Fruit fly (Drosophila melanogaster) whole organism, prepupa: ENCODE data around the gene EMC10.

ENCODE experiments used
- Blimp-1 ChIP-seq: fragments of 200-800 bp; sonication (Bioruptor generic); optimal IDR thresholded peaks from 3 replicates; lab custom pipeline; 2017; ENCODE audit warnings: missing biosample characterization, missing genetic modification characterization, mild to moderate bottlenecking, moderate library complexity, missing genetic modification reagents
- CG10631 ChIP-seq: fragments of 200-800 bp; sonication (Bioruptor generic); optimal IDR thresholded peaks from 2 replicates; lab custom pipeline; 2016; ENCODE audit warnings: missing biosample characterization, missing genetic modification characterization
- CG11294 ChIP-seq: fragments of 200-800 bp; sonication (Bioruptor generic); IDR thresholded peaks from 2 replicates; pipeline ENCODE4 v1.3.6; 2022; ENCODE audit warnings: missing biosample characterization, missing genetic modification characterization
- CG11762 ChIP-seq: fragments of 200-800 bp; sonication (Bioruptor generic); optimal IDR thresholded peaks from 3 replicates; lab custom pipeline; 2016; ENCODE audit warnings: missing biosample characterization, missing genetic modification characterization; ENCODE audit not compliant: insufficient read depth
- CG15336 ChIP-seq: fragments of 200-800 bp; sonication (Bioruptor generic); IDR thresholded peaks from 2 replicates; pipeline ENCODE4 v1.3.6; 2022; ENCODE audit warnings: missing biosample characterization, missing genetic modification characterization
- CG16779 ChIP-seq: fragments of 200-800 bp; sonication (Bioruptor generic); optimal IDR thresholded peaks from 3 replicates; lab custom pipeline; 2017; ENCODE audit warnings: missing biosample characterization, mild to moderate bottlenecking, missing genetic modification characterization
- CG3032 ChIP-seq: fragments of 200-800 bp; optimal IDR thresholded peaks from 2 replicates; lab custom pipeline; 2019; ENCODE audit warnings: missing biosample characterization, mild to moderate bottlenecking, missing genetic modification characterization, moderate library complexity
- CG31627 ChIP-seq: fragments of 200-800 bp; sonication (Bioruptor generic); optimal IDR thresholded peaks from 3 replicates; lab custom pipeline; 2016; ENCODE audit warnings: missing biosample characterization, missing genetic modification characterization
- CG32006 ChIP-seq: fragments of 200-800 bp; sonication (Bioruptor generic); optimal IDR thresholded peaks from 3 replicates; lab custom pipeline; 2017; ENCODE audit warnings: missing biosample characterization, mild to moderate bottlenecking, missing genetic modification characterization
- CG34406 ChIP-seq: fragments of 200-800 bp; sonication (Bioruptor generic); optimal IDR thresholded peaks from 3 replicates; lab custom pipeline; 2016; ENCODE audit warnings: missing biosample characterization, missing genetic modification characterization
- CG4318 ChIP-seq: fragments of 200-800 bp; sonication (Bioruptor generic); optimal IDR thresholded peaks from 3 replicates; lab custom pipeline; 2017; ENCODE audit warnings: missing biosample characterization, mild to moderate bottlenecking, missing genetic modification characterization
- CG6792 ChIP-seq: fragments of 200-800 bp; sonication (Bioruptor generic); optimal IDR thresholded peaks from 3 replicates; lab custom pipeline; 2016; ENCODE audit warnings: missing biosample characterization, missing genetic modification characterization
- CG6808 ChIP-seq: fragments of 200-800 bp; sonication (Bioruptor generic); optimal IDR thresholded peaks from 3 replicates; lab custom pipeline; 2017; ENCODE audit warnings: missing biosample characterization, missing genetic modification characterization, mild to moderate bottlenecking, moderate library complexity, missing genetic modification reagents
- CG6854 ChIP-seq: fragments of 200-800 bp; sonication (Bioruptor generic); optimal IDR thresholded peaks from 2 replicates; lab custom pipeline; 2017; ENCODE audit warnings: missing biosample characterization, mild to moderate bottlenecking, missing genetic modification characterization
- CG7368 ChIP-seq: fragments of 200-800 bp; sonication (Bioruptor generic); optimal IDR thresholded peaks from 3 replicates; lab custom pipeline; 2016; ENCODE audit warnings: missing biosample characterization, missing genetic modification characterization
- CG8119 ChIP-seq: fragments of 200-800 bp; sonication (Bioruptor generic); IDR thresholded peaks from 3 replicates; pipeline ENCODE4 v1.3.6; 2022; ENCODE audit warnings: missing biosample characterization, missing genetic modification characterization
- CG8319 ChIP-seq: fragments of 200-800 bp; sonication (Bioruptor generic); optimal IDR thresholded peaks from 3 replicates; lab custom pipeline; 2016; ENCODE audit warnings: missing biosample characterization, missing genetic modification characterization
- CG8632 ChIP-seq: fragments of 200-800 bp; sonication (Bioruptor generic); optimal IDR thresholded peaks from 3 replicates; lab custom pipeline; 2016; ENCODE audit warnings: missing biosample characterization, missing genetic modification characterization
- CG9139 ChIP-seq: fragments of 200-800 bp; sonication (Bioruptor generic); optimal IDR thresholded peaks from 3 replicates; lab custom pipeline; 2017; ENCODE audit warnings: missing biosample characterization, mild to moderate bottlenecking, missing genetic modification characterization
- Eip75B ChIP-seq: fragments of 200-800 bp; sonication (Bioruptor generic); optimal IDR thresholded peaks from 3 replicates; lab custom pipeline; 2016; ENCODE audit warnings: missing biosample characterization, missing genetic modification characterization
- Eip78C ChIP-seq: fragments of 200-800 bp; sonication (Bioruptor generic); peaks from one replicate; lab custom pipeline; 2016; ENCODE audit warnings: missing biosample characterization, missing genetic modification characterization
- Eip93F ChIP-seq: fragments of 200-800 bp; sonication (Bioruptor generic); optimal IDR thresholded peaks from 2 replicates; lab custom pipeline; 2016; ENCODE audit warnings: missing biosample characterization, mild to moderate bottlenecking, missing genetic modification characterization
- Ets21C ChIP-seq: fragments of 200-800 bp; sonication (Bioruptor generic); optimal IDR thresholded peaks from 3 replicates; lab custom pipeline; 2016; ENCODE audit warnings: missing biosample characterization, missing genetic modification characterization
- Gug ChIP-seq: fragments of 200-800 bp; sonication (Bioruptor generic); IDR thresholded peaks from 2 replicates; pipeline ENCODE4 v1.3.6; 2022; ENCODE audit warnings: missing biosample characterization, missing genetic modification characterization
- Hr38 ChIP-seq: sonication (Bioruptor generic); optimal IDR thresholded peaks from 2 replicates; lab custom pipeline; 2016; ENCODE audit warnings: missing biosample characterization, missing genetic modification characterization
- Hr39 ChIP-seq: fragments of 200-800 bp; sonication (Bioruptor generic); optimal IDR thresholded peaks from 2 replicates; lab custom pipeline; 2016; ENCODE audit warnings: missing biosample characterization, missing genetic modification characterization
- Hr4 ChIP-seq: fragments of 200-800 bp; sonication (Bioruptor generic); optimal IDR thresholded peaks from 3 replicates; lab custom pipeline; 2016; ENCODE audit warnings: missing biosample characterization, missing genetic modification characterization
- Lpt ChIP-seq: fragments of 200-800 bp; sonication (Bioruptor generic); optimal IDR thresholded peaks from 3 replicates; lab custom pipeline; 2016; ENCODE audit warnings: missing biosample characterization, missing genetic modification characterization
- Met ChIP-seq: fragments of 200-800 bp; sonication (Bioruptor generic); optimal IDR thresholded peaks from 3 replicates; lab custom pipeline; 2016; ENCODE audit warnings: missing biosample characterization, missing genetic modification characterization
- Smox ChIP-seq: fragments of 200-800 bp; sonication (Bioruptor generic); optimal IDR thresholded peaks from 3 replicates; lab custom pipeline; 2016; ENCODE audit warnings: missing biosample characterization, missing genetic modification characterization
- Sox102F ChIP-seq: fragments of 200-800 bp; sonication (Bioruptor generic); optimal IDR thresholded peaks from 2 replicates; lab custom pipeline; 2016; ENCODE audit warnings: missing biosample characterization, mild to moderate bottlenecking, missing genetic modification characterization
- Sox14 ChIP-seq: fragments of 200-800 bp; sonication (Bioruptor generic); optimal IDR thresholded peaks from 3 replicates; lab custom pipeline; 2016; ENCODE audit warnings: missing biosample characterization, missing genetic modification characterization
- Sox15 ChIP-seq: fragments of 200-800 bp; sonication (Bioruptor generic); optimal IDR thresholded peaks from 3 replicates; lab custom pipeline; 2016; ENCODE audit warnings: missing biosample characterization, missing genetic modification characterization
- achi ChIP-seq: fragments of 200-800 bp; sonication (Bioruptor generic); optimal IDR thresholded peaks from 3 replicates; lab custom pipeline; 2016; ENCODE audit warnings: missing biosample characterization, missing genetic modification characterization
- acj6 ChIP-seq: fragments of 200-800 bp; sonication (Bioruptor generic); optimal IDR thresholded peaks from 3 replicates; lab custom pipeline; 2016; ENCODE audit warnings: missing biosample characterization, missing genetic modification characterization
- cyc ChIP-seq: fragments of 200-800 bp; sonication (Bioruptor generic); optimal IDR thresholded peaks from 3 replicates; lab custom pipeline; 2016; ENCODE audit warnings: missing biosample characterization, missing genetic modification characterization
- dac ChIP-seq: fragments of 200-800 bp; sonication (Bioruptor generic); optimal IDR thresholded peaks from 2 replicates; lab custom pipeline; 2017; ENCODE audit warnings: missing biosample characterization, mild to moderate bottlenecking, missing genetic modification characterization
- dsx ChIP-seq: fragments of 200-800 bp; optimal IDR thresholded peaks from 3 replicates; lab custom pipeline; 2019; ENCODE audit warnings: missing biosample characterization, mild to moderate bottlenecking, missing genetic modification characterization, moderate library complexity; ENCODE audit not compliant: poor library complexity, severe bottlenecking
- eg ChIP-seq: fragments of 200-800 bp; sonication (Bioruptor generic); IDR thresholded peaks from 3 replicates; pipeline ENCODE4 v1.3.6; 2022; ENCODE audit warnings: missing biosample characterization, missing genetic modification characterization
- esn ChIP-seq: fragments of 200-800 bp; sonication (Bioruptor generic); optimal IDR thresholded peaks from 2 replicates; lab custom pipeline; 2016; ENCODE audit warnings: missing biosample characterization, mild to moderate bottlenecking, missing genetic modification characterization, moderate library complexity
- fd59A ChIP-seq: fragments of 200-800 bp; sonication (Bioruptor generic); optimal IDR thresholded peaks from 2 replicates; lab custom pipeline; 2017; ENCODE audit warnings: missing biosample characterization, mild to moderate bottlenecking, missing genetic modification characterization, missing genetic modification reagents
- fd85E ChIP-seq: fragments of 200-800 bp; sonication (Bioruptor generic); optimal IDR thresholded peaks from 3 replicates; lab custom pipeline; 2016; ENCODE audit warnings: missing biosample characterization, missing genetic modification characterization
- lz ChIP-seq: fragments of 200-800 bp; sonication (Bioruptor generic); optimal IDR thresholded peaks from 3 replicates; lab custom pipeline; 2016; ENCODE audit warnings: missing biosample characterization, missing genetic modification characterization
- pdm3 ChIP-seq: fragments of 200-800 bp; sonication (Bioruptor generic); optimal IDR thresholded peaks from 3 replicates; lab custom pipeline; 2016; ENCODE audit warnings: missing biosample characterization, missing genetic modification characterization
- salr ChIP-seq, 2 experiments: fragments of 200-800 bp; sonication (Bioruptor generic); optimal IDR thresholded peaks; 3 replicates each; lab custom pipeline; 2016 to 2018; ENCODE audit warnings: missing biosample characterization in 2 of 2, missing genetic modification characterization in 2 of 2, mild to moderate bottlenecking in 1 of 2
- spab ChIP-seq: fragments of 200-800 bp; sonication (Bioruptor generic); optimal IDR thresholded peaks from 2 replicates; lab custom pipeline; 2017; ENCODE audit warnings: missing biosample characterization, mild to moderate bottlenecking, missing genetic modification characterization, missing genetic modification reagents
- ss ChIP-seq, 2 experiments: fragments of 200-800 bp; sonication (Bioruptor generic); optimal IDR thresholded peaks; 2 replicates in 1 of 2; 3 replicates in 1 of 2; lab custom pipeline; 2017 to 2018; ENCODE audit warnings: mild to moderate bottlenecking in 2 of 2, missing biosample characterization in 2 of 2, missing genetic modification characterization in 2 of 2, moderate library complexity in 1 of 2
- svp ChIP-seq: fragments of 200-800 bp; sonication (Bioruptor generic); peaks from one replicate; lab custom pipeline; 2016; ENCODE audit warnings: missing biosample characterization, missing genetic modification characterization
- topi ChIP-seq: fragments of 200-800 bp; sonication (Bioruptor generic); optimal IDR thresholded peaks from 3 replicates; lab custom pipeline; 2016; ENCODE audit warnings: missing biosample characterization, missing genetic modification characterization
- vri ChIP-seq: fragments of 200-800 bp; sonication (Bioruptor generic); optimal IDR thresholded peaks from 3 replicates; lab custom pipeline; 2016; ENCODE audit warnings: missing biosample characterization, mild to moderate bottlenecking, missing genetic modification characterization

The EMC10 gene

DNA sequence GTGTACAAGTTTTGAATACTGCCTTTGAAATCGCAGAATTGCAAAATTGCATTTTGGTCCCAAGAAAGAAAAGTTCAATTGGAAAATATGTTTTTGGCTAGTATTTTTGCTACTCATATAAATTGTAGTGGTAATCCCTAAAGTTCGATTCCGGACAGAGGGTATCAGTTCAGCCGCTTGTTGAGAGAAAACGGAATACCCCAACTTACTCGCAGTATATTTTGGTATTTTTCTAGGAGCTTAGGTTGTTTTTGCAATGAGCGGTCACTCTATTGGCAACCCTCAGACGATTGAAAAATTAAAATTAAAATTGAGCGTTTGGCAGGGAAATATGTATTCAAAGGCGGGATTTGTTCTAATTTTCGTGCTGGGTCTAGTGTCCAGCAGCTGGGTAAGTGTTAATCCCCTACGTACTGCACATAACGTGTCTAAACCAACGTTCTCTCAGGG is 390 bp downstream of the EMC10 start:
- no peak for TF ChIP-seq Met (GFP tag; lab: Kevin White, UChicago)
- no peak for TF ChIP-seq Hr38 (GFP tag; lab: Kevin White, UChicago)
- TF ChIP-seq Eip75B (GFP tag; lab: Kevin White, UChicago) = no peak
- TF ChIP-seq esn (GFP tag; lab: Kevin White, UChicago) = peak; percentile 27

DNA sequence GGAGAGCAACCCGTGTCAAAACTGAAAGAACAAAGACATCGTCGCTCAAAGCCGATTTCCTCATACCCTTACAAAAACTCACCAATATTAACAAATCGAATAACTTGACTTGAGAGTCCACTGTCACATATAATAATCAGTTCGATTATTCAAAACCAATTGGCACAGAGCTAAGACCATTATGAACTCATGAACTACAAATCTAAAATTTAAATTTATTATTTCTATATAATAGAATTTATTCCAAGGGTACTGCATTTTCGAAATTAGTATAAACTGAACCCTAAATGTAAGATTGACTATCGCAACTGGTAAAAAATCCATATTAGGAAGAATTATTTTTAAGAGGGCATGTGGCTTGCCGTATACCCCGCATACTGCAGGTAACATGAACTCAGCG is 8.1 kb downstream of the EMC10 start:
- no peak for TF ChIP-seq lz (GFP tag; lab: Kevin White, UChicago)
- TF ChIP-seq CG15336 = no peak
- TF ChIP-seq eg (GFP tag; lab: Robert Waterston, UW) = no peak
- TF ChIP-seq Eip78C (GFP tag; lab: Kevin White, UChicago) = peak; percentile 81
- TF ChIP-seq Smox = peak; percentile 27
- no peak for TF ChIP-seq dac (GFP tag; lab: Kevin White, UChicago)
- TF ChIP-seq CG6854 (GFP tag; lab: Kevin White, UChicago) = no peak
- no peak for TF ChIP-seq cyc (GFP tag; lab: Kevin White, UChicago)
- TF ChIP-seq Hr4 (GFP tag; lab: Kevin White, UChicago) = no peak
- TF ChIP-seq fd85E (GFP tag; lab: Kevin White, UChicago) = no peak
- TF ChIP-seq Ets21C (GFP tag; lab: Kevin White, UChicago) = no peak
- no peak for TF ChIP-seq vri (GFP tag; lab: Kevin White, UChicago)
- TF ChIP-seq CG16779 (tag; lab: Kevin White, UChicago) = no peak
- no peak for TF ChIP-seq Hr39
- TF ChIP-seq CG6792 (GFP tag; lab: Kevin White, UChicago) = peak; percentile 10
- peak; percentile 35 for TF ChIP-seq Sox15 (GFP tag; lab: Kevin White, UChicago)
- TF ChIP-seq pdm3 = no peak
- TF ChIP-seq CG34406 = peak; percentile 11
- peak in 1 of 2 experiments; percentile 3 for TF ChIP-seq salr (GFP tag; optimal IDR thresholded peaks at IDR 0.05; lab: Kevin White, UChicago)
- TF ChIP-seq spab = no peak
- no peak for TF ChIP-seq Lpt (GFP tag; lab: Kevin White, UChicago)
- peak in 1 of 2 experiments; percentile 7 for TF ChIP-seq ss (GFP tag; optimal IDR thresholded peaks at IDR 0.05; lab: Kevin White, UChicago)
- no peak for TF ChIP-seq CG8119 (GFP tag; lab: Robert Waterston, UW)
- TF ChIP-seq CG10631 = peak; percentile 24
- peak; percentile 3 for TF ChIP-seq CG9139 (GFP tag; lab: Kevin White, UChicago)
- TF ChIP-seq Met (GFP tag; lab: Kevin White, UChicago) = peak; percentile 28
- peak; percentile 4 for TF ChIP-seq achi
- no peak for TF ChIP-seq CG7368 (GFP tag; lab: Kevin White, UChicago)
- no peak for TF ChIP-seq Sox14 (GFP tag; lab: Kevin White, UChicago)
- peak; percentile 55 for TF ChIP-seq esn (GFP tag; lab: Kevin White, UChicago)
- no peak for TF ChIP-seq Hr38 (GFP tag; lab: Kevin White, UChicago)
- no peak for TF ChIP-seq Blimp-1
- TF ChIP-seq acj6 (GFP tag; lab: Kevin White, UChicago) = no peak
- TF ChIP-seq CG6808 (GFP tag; lab: Kevin White, UChicago) = peak; percentile 29
- peak; percentile 3 for TF ChIP-seq fd59A (GFP tag; lab: Kevin White, UChicago)
- TF ChIP-seq CG8632 = peak; percentile 31
- peak; percentile 17 for TF ChIP-seq CG3032 (tag; lab: Kevin White, UChicago)
- TF ChIP-seq CG4318 = no peak
- no peak for TF ChIP-seq CG31627 (GFP tag; lab: Kevin White, UChicago)
- no peak for TF ChIP-seq Eip93F (GFP tag; lab: Kevin White, UChicago)
- TF ChIP-seq svp (GFP tag; lab: Kevin White, UChicago) = peak; percentile 74
- TF ChIP-seq CG11762 = no peak
- TF ChIP-seq Eip75B (GFP tag; lab: Kevin White, UChicago) = peak; percentile 1
- no peak for TF ChIP-seq dsx
- no peak for TF ChIP-seq CG8319 (GFP tag; lab: Kevin White, UChicago)
- no peak for TF ChIP-seq CG11294 (GFP tag; lab: Robert Waterston, UW)
- TF ChIP-seq Gug = no peak
- TF ChIP-seq topi (GFP tag; lab: Kevin White, UChicago) = peak; percentile 34
- no peak for TF ChIP-seq CG32006
- no peak for TF ChIP-seq Sox102F (GFP tag; lab: Kevin White, UChicago)
